Worm (Caenorhabditis elegans) whole organism, late embryonic: ENCODE data around the gene K06A4.6.

ENCODE experiments used
- C38D4.7 ChIP-seq: fragments of 200-800 bp; sonication (Bioruptor generic); optimal IDR thresholded peaks from 2 replicates; lab custom pipeline; 2018; ENCODE audit warnings: mild to moderate bottlenecking, missing genetic modification characterization, moderate library complexity, missing compliant biosample characterization
- F13H6.1 ChIP-seq: sonication (generic microtip); optimal IDR thresholded peaks from 2 replicates; lab custom pipeline; 2016; ENCODE audit warnings: missing genetic modification characterization, missing compliant biosample characterization
- K02D7.2 ChIP-seq: sonication (generic microtip); optimal IDR thresholded peaks from 2 replicates; lab custom pipeline; 2017; ENCODE audit warnings: mild to moderate bottlenecking, missing genetic modification characterization, missing compliant biosample characterization
- K09A11.1 ChIP-seq: sonication (generic microtip); optimal IDR thresholded peaks from 2 replicates; lab custom pipeline; 2017; ENCODE audit warnings: antibody characterized with exemption, mild to moderate bottlenecking, missing genetic modification characterization, missing compliant biosample characterization; ENCODE audit not compliant: insufficient read depth
- Y22D7AL.16 ChIP-seq: sonication (generic microtip); optimal IDR thresholded peaks from 2 replicates; lab custom pipeline; 2016; ENCODE audit warnings: missing genetic modification characterization, missing compliant biosample characterization
- ahr-1 ChIP-seq: sonication (generic microtip); optimal IDR thresholded peaks from 2 replicates; lab custom pipeline; 2016; ENCODE audit warnings: missing genetic modification characterization, missing compliant biosample characterization
- ama-1 ChIP-seq: fragments of 150-350 bp; optimal IDR thresholded peaks from 2 replicates; lab custom pipeline; 2014
- ceh-18 ChIP-seq: sonication (generic microtip); optimal IDR thresholded peaks from 2 replicates; lab custom pipeline; 2016; ENCODE audit warnings: missing genetic modification characterization, missing compliant biosample characterization
- ceh-19 ChIP-seq: fragments of 200-800 bp; sonication (Bioruptor generic); optimal IDR thresholded peaks from 2 replicates; lab custom pipeline; 2018; ENCODE audit warnings: mild to moderate bottlenecking, missing genetic modification characterization, missing compliant biosample characterization
- ceh-24 ChIP-seq: sonication (generic microtip); optimal IDR thresholded peaks from 2 replicates; lab custom pipeline; 2016; ENCODE audit warnings: mild to moderate bottlenecking, missing genetic modification characterization, missing compliant biosample characterization
- ceh-30 ChIP-seq: fragments of 150-350 bp; optimal IDR thresholded peaks from 2 replicates; lab custom pipeline; 2014; ENCODE audit warnings: missing biosample characterization, missing genetic modification characterization
- ceh-34 ChIP-seq: sonication (generic microtip); optimal IDR thresholded peaks from 2 replicates; lab custom pipeline; 2016; ENCODE audit warnings: mild to moderate bottlenecking, missing genetic modification characterization, missing compliant biosample characterization
- ceh-48 ChIP-seq: sonication (generic microtip); optimal IDR thresholded peaks from 2 replicates; lab custom pipeline; 2016; ENCODE audit warnings: missing genetic modification characterization, inconsistent platforms, missing compliant biosample characterization
- ceh-6 ChIP-seq: fragments of 200-800 bp; sonication (Bioruptor generic); optimal IDR thresholded peaks from 2 replicates; lab custom pipeline; 2018; ENCODE audit warnings: mild to moderate bottlenecking, missing genetic modification characterization, missing compliant biosample characterization
- ceh-9 ChIP-seq: sonication (generic microtip); optimal IDR thresholded peaks from 2 replicates; lab custom pipeline; 2016; ENCODE audit warnings: mild to moderate bottlenecking, missing genetic modification characterization, inconsistent platforms, missing compliant biosample characterization
- che-1 ChIP-seq: sonication (generic microtip); optimal IDR thresholded peaks from 2 replicates; lab custom pipeline; 2016; ENCODE audit warnings: mild to moderate bottlenecking, missing genetic modification characterization, missing compliant biosample characterization
- dmd-4 ChIP-seq: sonication (generic microtip); optimal IDR thresholded peaks from 2 replicates; lab custom pipeline; 2016; ENCODE audit warnings: borderline replicate concordance, missing genetic modification characterization, missing compliant biosample characterization
- elt-2 ChIP-seq: sonication (generic microtip); optimal IDR thresholded peaks from 2 replicates; lab custom pipeline; 2016; ENCODE audit warnings: missing genetic modification reagents, missing genetic modification characterization, missing compliant biosample characterization
- elt-4 ChIP-seq: sonication (generic microtip); optimal IDR thresholded peaks from 2 replicates; lab custom pipeline; 2016; ENCODE audit warnings: missing genetic modification characterization, missing compliant biosample characterization
- ets-4 ChIP-seq: sonication (generic microtip); optimal IDR thresholded peaks from 2 replicates; lab custom pipeline; 2016; ENCODE audit warnings: missing genetic modification characterization, missing compliant biosample characterization
- eyg-1 ChIP-seq: sonication (generic microtip); optimal IDR thresholded peaks from 2 replicates; lab custom pipeline; 2016; ENCODE audit warnings: missing genotype, missing genetic modification characterization, missing compliant biosample characterization
- fkh-10 ChIP-seq: fragments of 150-350 bp; optimal IDR thresholded peaks from 2 replicates; lab custom pipeline; 2014; ENCODE audit warnings: missing biosample characterization, missing genetic modification reagents, missing genetic modification characterization
- hlh-15 ChIP-seq: sonication (generic microtip); optimal IDR thresholded peaks from 2 replicates; lab custom pipeline; 2016; ENCODE audit warnings: missing genetic modification characterization, missing compliant biosample characterization
- hlh-30 ChIP-seq: sonication (generic microtip); optimal IDR thresholded peaks from 2 replicates; lab custom pipeline; 2017; ENCODE audit warnings: antibody characterized with exemption, missing genetic modification characterization, missing compliant biosample characterization; ENCODE audit not compliant: insufficient read depth
- hlh-8 ChIP-seq: sonication (generic microtip); optimal IDR thresholded peaks from 2 replicates; lab custom pipeline; 2016; ENCODE audit warnings: missing genotype, missing genetic modification characterization, missing compliant biosample characterization
- lin-11 ChIP-seq: fragments of 200-800 bp; sonication (Bioruptor generic); optimal IDR thresholded peaks from 2 replicates; lab custom pipeline; 2018; ENCODE audit warnings: mild to moderate bottlenecking, missing genetic modification characterization, missing compliant biosample characterization
- mec-3 ChIP-seq: sonication (generic microtip); optimal IDR thresholded peaks from 2 replicates; lab custom pipeline; 2016; ENCODE audit warnings: borderline replicate concordance, missing genetic modification characterization, missing compliant biosample characterization
- nhr-11 ChIP-seq: fragments of 150-350 bp; optimal IDR thresholded peaks from 2 replicates; lab custom pipeline; 2014; ENCODE audit warnings: missing biosample characterization, missing genetic modification characterization
- npax-4 ChIP-seq: sonication (generic microtip); optimal IDR thresholded peaks from 2 replicates; lab custom pipeline; 2016; ENCODE audit warnings: missing genetic modification characterization, missing compliant biosample characterization
- odd-2 ChIP-seq: sonication (generic microtip); optimal IDR thresholded peaks from 2 replicates; lab custom pipeline; 2017; ENCODE audit warnings: antibody characterized with exemption, mild to moderate bottlenecking, missing genetic modification characterization, missing compliant biosample characterization
- pat-9 ChIP-seq: fragments of 200-800 bp; sonication (Bioruptor generic); optimal IDR thresholded peaks from 2 replicates; lab custom pipeline; 2018; ENCODE audit warnings: mild to moderate bottlenecking, missing genetic modification characterization, moderate library complexity, missing compliant biosample characterization
- pax-1 ChIP-seq: fragments of 150-350 bp; optimal IDR thresholded peaks from 2 replicates; lab custom pipeline; 2014; ENCODE audit warnings: missing biosample characterization, missing genetic modification characterization
- pqm-1 ChIP-seq: sonication (generic microtip); optimal IDR thresholded peaks from 2 replicates; lab custom pipeline; 2016; ENCODE audit warnings: missing genetic modification characterization, missing compliant biosample characterization
- rnt-1 ChIP-seq: sonication (generic microtip); optimal IDR thresholded peaks from 2 replicates; lab custom pipeline; 2016; ENCODE audit warnings: missing genetic modification characterization, missing compliant biosample characterization
- sdc-2 ChIP-seq: sonication (generic microtip); optimal IDR thresholded peaks from 2 replicates; lab custom pipeline; 2016; ENCODE audit warnings: missing genotype, missing genetic modification characterization, missing compliant biosample characterization
- sox-4 ChIP-seq: sonication (generic microtip); optimal IDR thresholded peaks from 2 replicates; lab custom pipeline; 2017; ENCODE audit warnings: mild to moderate bottlenecking, missing genetic modification characterization, inconsistent platforms, missing compliant biosample characterization
- syd-9 ChIP-seq: sonication (generic microtip); optimal IDR thresholded peaks from 2 replicates; lab custom pipeline; 2016; ENCODE audit warnings: mild to moderate bottlenecking, missing genetic modification characterization, moderate library complexity, missing compliant biosample characterization
- tbx-2 ChIP-seq: sonication (generic microtip); optimal IDR thresholded peaks from 2 replicates; lab custom pipeline; 2016; ENCODE audit warnings: missing genetic modification characterization, missing compliant biosample characterization
- tbx-7 ChIP-seq: sonication (generic microtip); optimal IDR thresholded peaks from 2 replicates; lab custom pipeline; 2016; ENCODE audit warnings: missing genotype, missing genetic modification characterization, missing compliant biosample characterization
- ttx-3 ChIP-seq: sonication (generic microtip); optimal IDR thresholded peaks from 2 replicates; lab custom pipeline; 2016; ENCODE audit warnings: missing genetic modification reagents, missing genetic modification characterization, missing compliant biosample characterization
- unc-42 ChIP-seq: sonication (generic microtip); optimal IDR thresholded peaks from 2 replicates; lab custom pipeline; 2016; ENCODE audit warnings: missing genotype, missing genetic modification characterization, missing compliant biosample characterization
- unc-55 ChIP-seq: sonication (generic microtip); optimal IDR thresholded peaks from 2 replicates; lab custom pipeline; 2017; ENCODE audit warnings: missing biosample characterization, missing genetic modification reagents, missing genetic modification characterization
- unc-86 ChIP-seq: sonication (generic microtip); optimal IDR thresholded peaks from 2 replicates; lab custom pipeline; 2016; ENCODE audit warnings: missing genetic modification characterization, missing compliant biosample characterization
- zip-5 ChIP-seq: sonication (generic microtip); optimal IDR thresholded peaks from 2 replicates; lab custom pipeline; 2016; ENCODE audit warnings: missing genetic modification characterization, missing compliant biosample characterization

The K06A4.6 gene

DNA sequence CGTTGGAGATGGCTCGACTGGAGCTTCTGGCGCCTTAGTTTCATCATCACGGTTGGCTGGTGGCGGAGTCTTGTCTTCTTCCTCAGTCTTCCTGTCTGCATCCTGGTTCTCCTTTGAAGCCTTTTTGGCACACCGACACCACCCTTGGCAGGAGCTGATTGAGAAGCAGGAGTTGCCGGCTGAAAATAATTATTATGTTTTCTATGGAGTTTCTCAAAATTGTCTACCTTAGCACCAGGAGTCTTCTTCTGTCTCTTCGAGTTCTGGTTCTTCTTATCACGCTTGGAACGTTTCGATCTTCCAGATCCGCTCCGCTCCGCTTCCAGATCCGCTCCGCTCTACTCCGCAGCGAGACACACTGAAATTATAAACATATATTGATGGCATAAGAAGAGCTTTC, at the start of gene K06A4.6:
K06A4.6 (minus strand) TSS at position 101 of the 400 bp plus-strand sequence.
- TF ChIP-seq F13H6.1 (tag; lab: Kevin White, UChicago) (no peak), unc-55 (GFP tag; lab: Kevin White, UChicago) (no peak), pat-9 (no peak), K09A11.1 (tag; lab: Kevin White, UChicago) (no peak), hlh-15 (no peak), ceh-18 (no peak), Y22D7AL.16 (no peak), ceh-34 (tag; lab: Kevin White, UChicago) (no peak), unc-86 (no peak), pax-1 (tag; lab: Kevin White, UChicago) (no peak), mec-3 (tag; lab: Kevin White, UChicago) (no peak), sox-4 (no peak), ceh-24 (tag; lab: Kevin White, UChicago) (no peak)

DNA sequence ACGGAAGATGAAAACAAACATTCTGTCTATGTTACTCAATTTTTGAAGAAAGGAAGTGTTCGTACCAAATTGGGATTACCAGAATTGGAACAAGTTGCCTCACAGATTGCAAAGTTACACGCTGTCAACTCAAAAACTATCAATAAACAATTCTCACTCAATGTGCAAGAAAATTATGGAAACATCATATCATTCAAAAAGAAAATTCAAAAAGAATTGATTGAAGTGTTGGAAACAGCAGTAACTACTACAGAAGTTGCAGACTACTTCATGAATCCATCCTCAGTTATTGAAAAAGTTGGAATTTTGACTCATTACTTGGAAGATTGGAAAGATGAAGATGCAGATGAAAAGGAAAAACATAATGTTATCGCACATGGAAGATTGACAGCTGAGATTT, 47.5 kb upstream of the K06A4.6 start:
- no peak for TF ChIP-seq sdc-2 (tag; lab: Kevin White, UChicago)
- TF ChIP-seq ceh-34 (tag; lab: Kevin White, UChicago): no peak
- TF ChIP-seq ceh-19 (GFP tag; lab: Kevin White, UChicago): no peak
- no peak for TF ChIP-seq hlh-15
- no peak for TF ChIP-seq zip-5 (tag; lab: Kevin White, UChicago)
- TF ChIP-seq tbx-7 (tag; lab: Kevin White, UChicago): no peak
- TF ChIP-seq eyg-1: no peak
- no peak for TF ChIP-seq C38D4.7 (GFP tag; lab: Kevin White, UChicago)
- no peak for TF ChIP-seq syd-9
- TF ChIP-seq che-1: no peak
- no peak for TF ChIP-seq tbx-2
- TF ChIP-seq mec-3 (tag; lab: Kevin White, UChicago): no peak
- no peak for TF ChIP-seq ceh-30 (tag; lab: Kevin White, UChicago)
- no peak for TF ChIP-seq pqm-1 (tag; lab: Kevin White, UChicago)
- TF ChIP-seq npax-4 (tag; lab: Kevin White, UChicago): no peak
- no peak for TF ChIP-seq ceh-24 (tag; lab: Kevin White, UChicago)
- TF ChIP-seq ceh-18: no peak
- no peak for TF ChIP-seq hlh-8
- TF ChIP-seq ceh-48: no peak
- TF ChIP-seq ttx-3: no peak

DNA sequence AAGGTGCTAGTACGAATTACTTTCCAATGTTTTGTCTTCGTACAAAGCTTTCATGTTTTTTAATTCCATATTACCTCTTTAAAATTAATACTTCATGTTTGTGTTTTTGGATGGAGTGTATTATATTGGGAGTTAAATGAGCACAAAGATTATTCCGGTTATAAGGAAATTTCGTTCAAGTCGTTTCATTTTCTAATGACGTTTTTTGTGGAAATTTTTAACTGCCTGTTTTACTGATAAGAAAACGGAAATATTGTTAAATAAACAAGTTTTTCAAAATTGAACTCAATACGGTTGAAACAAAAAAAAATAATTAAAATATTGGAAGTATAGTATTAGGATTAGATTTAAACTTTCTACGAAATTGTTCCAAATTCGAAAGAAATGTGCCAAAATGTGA, 46.9 kb upstream of the K06A4.6 start:
- no peak for TF ChIP-seq hlh-30 (tag; lab: Kevin White, UChicago)
- TF ChIP-seq odd-2 (tag; lab: Kevin White, UChicago): no peak
- TF ChIP-seq lin-11 (tag; lab: Kevin White, UChicago): no peak
- TF ChIP-seq elt-4: no peak
- no peak for TF ChIP-seq ets-4 (tag; lab: Kevin White, UChicago)
- TF ChIP-seq sdc-2 (tag; lab: Kevin White, UChicago): no peak
- no peak for TF ChIP-seq sox-4
- TF ChIP-seq dmd-4 (tag; lab: Kevin White, UChicago): no peak
- no peak for TF ChIP-seq che-1
- no peak for TF ChIP-seq tbx-2
- no peak for TF ChIP-seq rnt-1
- TF ChIP-seq elt-2 (tag; lab: Kevin White, UChicago): no peak
- no peak for TF ChIP-seq ceh-30 (tag; lab: Kevin White, UChicago)
- TF ChIP-seq unc-86: no peak
- no peak for TF ChIP-seq tbx-7 (tag; lab: Kevin White, UChicago)
- no peak for TF ChIP-seq mec-3 (tag; lab: Kevin White, UChicago)
- no peak for TF ChIP-seq ama-1 (lab: Kevin White, UChicago)

DNA sequence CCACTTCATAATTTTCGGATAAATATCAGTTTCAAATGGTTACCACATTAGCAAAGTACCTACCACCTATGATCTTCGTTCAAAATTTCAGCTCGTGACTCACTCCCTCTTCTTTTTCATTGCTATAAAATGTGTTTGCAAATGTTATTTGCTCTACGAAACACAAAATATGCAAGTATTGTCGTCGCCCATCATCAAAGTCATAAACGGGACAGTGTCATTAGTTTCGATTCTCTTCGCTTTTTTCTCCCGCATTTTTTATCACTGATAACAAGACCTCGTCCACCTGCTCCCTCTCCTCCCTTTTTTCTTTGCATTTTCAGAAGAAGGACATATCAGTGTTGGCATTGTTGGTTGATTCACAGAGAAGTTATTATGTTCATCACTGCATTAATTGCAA, 46.0 kb upstream of the K06A4.6 start, which contains the start of gene C50F4.1:
C50F4.1 (plus strand) TSS at position 324 of the 400 bp plus-strand sequence.
- TF ChIP-seq ceh-48 (no peak), ahr-1 (tag; lab: Kevin White, UChicago) (no peak), ets-4 (tag; lab: Kevin White, UChicago) (no peak), ceh-18 (no peak), fkh-10 (GFP tag; lab: Kevin White, UChicago) (no peak), K02D7.2 (tag; lab: Kevin White, UChicago) (no peak), unc-42 (tag; lab: Kevin White, UChicago) (no peak), K09A11.1 (tag; lab: Kevin White, UChicago) (no peak), nhr-11 (tag; lab: Kevin White, UChicago) (no peak), tbx-7 (tag; lab: Kevin White, UChicago) (no peak), F13H6.1 (tag; lab: Kevin White, UChicago) (no peak), lin-11 (tag; lab: Kevin White, UChicago) (no peak), ceh-9 (no peak), unc-86 (no peak), ceh-6 (GFP tag; lab: Kevin White, UChicago) (no peak)
